Fruit fly (Drosophila melanogaster) whole organism, pupa: ENCODE results near the gene Mrm2.

Source experiments
- CG10348 ChIP-seq: fragments of 200-800 bp; sonication (Bioruptor generic); IDR thresholded peaks from 2 replicates; pipeline ENCODE4 v1.3.6; 2022; ENCODE audit warnings: missing biosample characterization, missing genetic modification characterization
- CG34367 ChIP-seq: fragments of 200-800 bp; sonication (Bioruptor generic); optimal IDR thresholded peaks from 2 replicates; lab custom pipeline; 2018; ENCODE audit warnings: missing biosample characterization, mild to moderate bottlenecking, missing genetic modification characterization
- Pif1B ChIP-seq: fragments of 200-800 bp; sonication (Bioruptor generic); optimal IDR thresholded peaks from 3 replicates; lab custom pipeline; 2016; ENCODE audit warnings: missing biosample characterization, missing genetic modification characterization
- gl ChIP-seq: fragments of 200-800 bp; sonication (Bioruptor generic); optimal IDR thresholded peaks from 2 replicates; lab custom pipeline; 2018; ENCODE audit warnings: missing biosample characterization, mild to moderate bottlenecking, missing genetic modification characterization

- TF ChIP-seq gl (tag; lab: Kevin White, UChicago) (no peak), Pif1B (no peak), CG34367 (tag; lab: Kevin White, UChicago) (no peak), CG10348 (GFP tag; lab: Robert Waterston, UW) (no peak)
Measured at dm6 chr3R:19833963-19834362, 27.4 kb upstream of the Mrm2 start.
